Fruit fly (Drosophila melanogaster) S2 (cell line): ENCODE measurements around the gene FRG1.

ENCODE experiments used
- CG8478 ChIP-seq: fragments of >200 bp; optimal IDR thresholded peaks from 2 replicates; lab custom pipeline; 2018
- CTCF ChIP-seq, 2 experiments: fragments of >200 bp; optimal IDR thresholded peaks; 2 replicates each; lab custom pipeline; 2018

dm6 chr3L:20320652-20321051 is 23.9 kb upstream of the FRG1 start, which contains the start of gene Spn77Bb:
- TF ChIP-seq CTCF (optimal IDR thresholded peaks at IDR 0.05; lab: Kevin White, UChicago) (no peak), CG8478 (lab: Kevin White, UChicago) (no peak)
